Worm (Caenorhabditis elegans): ENCODE measurements around the gene F42C5.4.

DNA sequence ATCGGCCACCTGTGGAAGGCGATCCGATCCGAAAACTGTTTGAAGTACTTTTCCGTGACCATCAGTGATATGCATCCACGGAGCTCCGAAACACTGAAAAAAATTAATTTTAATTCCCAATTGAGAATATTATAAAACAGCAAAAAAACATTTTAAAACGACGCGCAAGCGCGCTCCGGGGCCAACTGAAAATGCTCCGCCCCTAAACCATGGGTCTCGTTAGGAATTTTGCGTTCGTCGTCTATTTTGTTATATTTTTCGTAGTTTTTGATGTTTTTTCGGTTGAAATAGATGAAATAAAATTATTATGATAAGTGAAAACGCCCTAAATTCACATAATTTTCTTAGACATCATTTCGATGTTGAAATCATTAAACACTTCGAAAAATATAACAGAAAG lies 51.4 kb downstream of the F42C5.4 start:
- TF ChIP-seq ref-1 (GFP tag; conservative IDR thresholded peaks at IDR 0.05): no peak
- TF ChIP-seq flt-1 (GFP tag; IDR thresholded peaks at IDR 0.05): no peak
- TF ChIP-seq cog-1 (tag; optimal IDR thresholded peaks at IDR 0.05): no peak
- no peak for TF ChIP-seq med-1 (GFP tag; optimal IDR thresholded peaks at IDR 0.05; ENCODE audit: insufficient read depth)
- no peak for TF ChIP-seq ztf-29 (GFP tag; IDR thresholded peaks at IDR 0.05)

Data from whole organism, midembryonic.